Fruit fly (Drosophila melanogaster) whole organism, embryonic: Measurements from ENCODE around the gene Ppox.

Experiments
- CG11093 ChIP-seq: fragments of 200-800 bp; sonication (Bioruptor generic); IDR thresholded peaks from 3 replicates; pipeline ENCODE4 v1.3.6; 2022; ENCODE audit warnings: missing biosample characterization, missing genetic modification characterization
- CG1603 ChIP-seq: fragments of 200-800 bp; sonication (Bioruptor generic); optimal IDR thresholded peaks from 2 replicates; lab custom pipeline; 2019; ENCODE audit warnings: missing biosample characterization, mild to moderate bottlenecking, missing genetic modification characterization, moderate library complexity
- CG17568 ChIP-seq: fragments of 200-800 bp; sonication (Bioruptor generic); optimal IDR thresholded peaks from 2 replicates; lab custom pipeline; 2018; ENCODE audit warnings: missing biosample characterization, mild to moderate bottlenecking, missing genetic modification characterization, moderate library complexity
- CG1832 ChIP-seq: fragments of 200-800 bp; sonication (Bioruptor generic); optimal IDR thresholded peaks from 2 replicates; lab custom pipeline; 2017; ENCODE audit warnings: missing biosample characterization, mild to moderate bottlenecking, missing genetic modification characterization, inconsistent platforms
- CG18476 ChIP-seq: fragments of 200-800 bp; sonication (Bioruptor generic); optimal IDR thresholded peaks from 2 replicates; lab custom pipeline; 2016; ENCODE audit warnings: missing biosample characterization, mild to moderate bottlenecking, missing genetic modification characterization
- CG18764 ChIP-seq: fragments of 200-800 bp; sonication (Bioruptor generic); optimal IDR thresholded peaks from 3 replicates; lab custom pipeline; 2016; ENCODE audit warnings: missing biosample characterization, missing genetic modification characterization
- CG2199 ChIP-seq: fragments of 200-800 bp; sonication (Bioruptor generic); IDR thresholded peaks from 3 replicates; pipeline ENCODE4 v1.3.6; 2022; ENCODE audit warnings: missing biosample characterization, missing genetic modification characterization
- CG31224 ChIP-seq: fragments of 200-800 bp; sonication (Bioruptor generic); IDR thresholded peaks from 2 replicates; pipeline ENCODE4 v1.3.6; 2022; ENCODE audit warnings: missing biosample characterization, missing genetic modification characterization
- CG31388 ChIP-seq: fragments of 200-800 bp; sonication (Bioruptor generic); optimal IDR thresholded peaks from 2 replicates; lab custom pipeline; 2016; ENCODE audit warnings: missing biosample characterization, missing genetic modification characterization
- CG3407 ChIP-seq: fragments of 200-800 bp; sonication (Bioruptor generic); optimal IDR thresholded peaks from 2 replicates; lab custom pipeline; 2018; ENCODE audit warnings: missing biosample characterization, mild to moderate bottlenecking, missing genetic modification characterization
- CG7928 ChIP-seq: fragments of 200-800 bp; sonication (Bioruptor generic); optimal IDR thresholded peaks from 2 replicates; lab custom pipeline; 2017; ENCODE audit warnings: missing biosample characterization, mild to moderate bottlenecking, missing genetic modification characterization
- CG8089 ChIP-seq: fragments of 200-800 bp; sonication (Bioruptor generic); optimal IDR thresholded peaks from 3 replicates; lab custom pipeline; 2016; ENCODE audit warnings: missing biosample characterization, missing genetic modification characterization
- CHES-1-like ChIP-seq: fragments of 200-800 bp; sonication (Bioruptor generic); optimal IDR thresholded peaks from 2 replicates; lab custom pipeline; 2016; ENCODE audit warnings: missing biosample characterization, missing genetic modification characterization
- Chrac-16 ChIP-seq: fragments of 200-800 bp; sonication (Bioruptor generic); optimal IDR thresholded peaks from 3 replicates; lab custom pipeline; 2016; ENCODE audit warnings: missing biosample characterization, missing genetic modification characterization
- Dp ChIP-seq: fragments of 200-800 bp; sonication (Bioruptor generic); optimal IDR thresholded peaks from 2 replicates; lab custom pipeline; 2018; ENCODE audit warnings: missing biosample characterization, mild to moderate bottlenecking, missing genetic modification characterization, moderate library complexity
- Drgx ChIP-seq: fragments of 200-800 bp; sonication (Bioruptor generic); IDR thresholded peaks from 2 replicates; pipeline ENCODE4 v1.3.6; 2022; ENCODE audit warnings: missing biosample characterization, missing genetic modification characterization
- HLH3B ChIP-seq: fragments of 200-800 bp; sonication (Bioruptor generic); IDR thresholded peaks from 2 replicates; pipeline ENCODE4 v1.3.6; 2022; ENCODE audit warnings: missing biosample characterization, missing genetic modification characterization
- Lhr ChIP-seq: fragments of 200-800 bp; sonication (Bioruptor generic); optimal IDR thresholded peaks from 3 replicates; lab custom pipeline; 2017; ENCODE audit warnings: mild to moderate bottlenecking, missing biosample characterization, missing genetic modification reagents, missing genetic modification characterization
- Med ChIP-seq: fragments of 200-800 bp; sonication (Bioruptor generic); peaks from one replicate; lab custom pipeline; 2016; ENCODE audit warnings: missing biosample characterization, missing genetic modification characterization, mild to moderate bottlenecking, inconsistent platforms, moderate library complexity
- Meics ChIP-seq: fragments of 200-800 bp; sonication (Bioruptor generic); optimal IDR thresholded peaks from 2 replicates; lab custom pipeline; 2017; ENCODE audit warnings: missing biosample characterization, mild to moderate bottlenecking, missing genetic modification characterization
- NC2β ChIP-seq: fragments of 200-800 bp; sonication (Bioruptor generic); optimal IDR thresholded peaks from 2 replicates; lab custom pipeline; 2016; ENCODE audit warnings: missing biosample characterization, missing genetic modification characterization
- NfI ChIP-seq: fragments of 200-800 bp; sonication (Bioruptor generic); optimal IDR thresholded peaks from 3 replicates; lab custom pipeline; 2018; ENCODE audit warnings: missing biosample characterization, mild to moderate bottlenecking, missing genetic modification characterization, moderate library complexity
- PHDP ChIP-seq: fragments of 200-800 bp; sonication (Bioruptor generic); optimal IDR thresholded peaks from 3 replicates; lab custom pipeline; 2018; ENCODE audit warnings: missing biosample characterization, mild to moderate bottlenecking, missing genetic modification characterization, moderate library complexity
- Sox102F ChIP-seq: fragments of 200-800 bp; sonication (Bioruptor generic); optimal IDR thresholded peaks from 2 replicates; lab custom pipeline; 2018; ENCODE audit warnings: missing biosample characterization, mild to moderate bottlenecking, missing genetic modification characterization, moderate library complexity
- amos ChIP-seq: fragments of 200-800 bp; sonication (Bioruptor generic); IDR thresholded peaks from 2 replicates; pipeline ENCODE4 v1.3.6; 2022; ENCODE audit warnings: missing biosample characterization, missing genetic modification characterization; ENCODE audit not compliant: partially characterized antibody
- ash1 ChIP-seq: fragments of 200-800 bp; sonication (Bioruptor generic); optimal IDR thresholded peaks from 2 replicates; lab custom pipeline; 2018; ENCODE audit warnings: missing biosample characterization, mild to moderate bottlenecking, missing genetic modification characterization
- bcd ChIP-seq: fragments of 200-800 bp; sonication (Bioruptor generic); optimal IDR thresholded peaks from 2 replicates; lab custom pipeline; 2017; ENCODE audit warnings: missing biosample characterization, mild to moderate bottlenecking, missing genetic modification characterization
- ci ChIP-seq: fragments of 200-800 bp; sonication (Bioruptor generic); IDR thresholded peaks from 3 replicates; pipeline ENCODE4 v1.3.6; 2022; ENCODE audit warnings: missing biosample characterization, missing genetic modification characterization
- croc ChIP-seq: fragments of 200-800 bp; sonication (Bioruptor generic); conservative IDR thresholded peaks from 3 replicates; pipeline ENCODE4 v1.3.6; 2022; ENCODE audit warnings: missing biosample characterization, missing genetic modification characterization
- dati ChIP-seq: fragments of 200-800 bp; sonication (Bioruptor generic); IDR thresholded peaks from 2 replicates; pipeline ENCODE4 v1.3.6; 2022; ENCODE audit warnings: missing biosample characterization, missing genetic modification characterization
- fu2 ChIP-seq: fragments of 200-800 bp; sonication (Bioruptor generic); optimal IDR thresholded peaks from 2 replicates; lab custom pipeline; 2016; ENCODE audit warnings: missing biosample characterization, missing genetic modification characterization
- gcm ChIP-seq: fragments of 200-800 bp; sonication (Bioruptor generic); optimal IDR thresholded peaks from 2 replicates; lab custom pipeline; 2019; ENCODE audit warnings: missing biosample characterization, mild to moderate bottlenecking, missing genetic modification characterization, moderate library complexity
- gfzf ChIP-seq: fragments of 200-800 bp; sonication (Bioruptor generic); optimal IDR thresholded peaks from 2 replicates; lab custom pipeline; 2016; ENCODE audit warnings: missing biosample characterization, mild to moderate bottlenecking, missing genetic modification characterization, moderate library complexity
- inv ChIP-seq: fragments of 200-800 bp; sonication (Bioruptor generic); IDR thresholded peaks from 2 replicates; pipeline ENCODE4 v1.3.6; 2022; ENCODE audit warnings: missing biosample characterization, missing genetic modification characterization; ENCODE audit not compliant: partially characterized antibody
- knrl ChIP-seq: fragments of 200-800 bp; sonication (Bioruptor generic); IDR thresholded peaks from 3 replicates; pipeline ENCODE4 v1.3.6; 2022; ENCODE audit warnings: missing biosample characterization, missing genetic modification characterization; ENCODE audit not compliant: partially characterized antibody
- lab ChIP-seq: fragments of 200-800 bp; sonication (Bioruptor generic); optimal IDR thresholded peaks from 3 replicates; lab custom pipeline; 2017; ENCODE audit warnings: missing biosample characterization, missing genetic modification characterization, mild to moderate bottlenecking, moderate library complexity, missing genetic modification reagents
- mirr ChIP-seq: fragments of 200-800 bp; sonication (Bioruptor generic); optimal IDR thresholded peaks from 3 replicates; lab custom pipeline; 2018; ENCODE audit warnings: missing biosample characterization, mild to moderate bottlenecking, missing genetic modification characterization
- nmo ChIP-seq: fragments of 200-800 bp; sonication (Bioruptor generic); optimal IDR thresholded peaks from 2 replicates; lab custom pipeline; 2018; ENCODE audit warnings: missing biosample characterization, mild to moderate bottlenecking, missing genetic modification characterization, moderate library complexity
- row ChIP-seq: fragments of 200-800 bp; sonication (Bioruptor generic); IDR thresholded peaks from 3 replicates; pipeline ENCODE4 v1.3.6; 2022; ENCODE audit warnings: missing biosample characterization, missing genetic modification characterization
- sens ChIP-seq: fragments of 200-800 bp; sonication (Bioruptor generic); peaks from one replicate; lab custom pipeline; 2016; ENCODE audit warnings: missing biosample characterization, missing genetic modification characterization
- seq ChIP-seq: fragments of 200-800 bp; sonication (Bioruptor generic); IDR thresholded peaks from 2 replicates; pipeline ENCODE4 v1.3.6; 2022; ENCODE audit warnings: missing biosample characterization, missing genetic modification characterization
- sqz ChIP-seq: fragments of 200-800 bp; sonication (Bioruptor generic); optimal IDR thresholded peaks from 3 replicates; lab custom pipeline; 2018; ENCODE audit warnings: missing biosample characterization, mild to moderate bottlenecking, missing genetic modification characterization

Ppox gene

dm6 chr3R:24625517-24625925 lies 36.1 kb downstream of the Ppox start, which contains the start of the genes Syx18 and atl (continued):
- no peak for TF ChIP-seq CG11093 (GFP tag; lab: Robert Waterston, UW)
- peak; percentile 37; the same call in 1 of the 2 replicates for TF ChIP-seq amos
- TF ChIP-seq inv (GFP tag; lab: Robert Waterston, UW) = no peak
- no peak for TF ChIP-seq CG17568 (GFP tag; lab: Kevin White, UChicago)
- 0 out of 3 replicates have a peak, but pooled peaks have one; percentile 9 for TF ChIP-seq row
- peak; percentile 36; the same call in 2 of the 3 replicates for TF ChIP-seq ci (GFP tag; lab: Robert Waterston, UW)
- peak; percentile 51 for TF ChIP-seq nmo (GFP tag; lab: Kevin White, UChicago)
- TF ChIP-seq mirr (GFP tag; lab: Kevin White, UChicago) = peak; percentile 13
- peak; percentile 71 for TF ChIP-seq Dp (GFP tag; lab: Kevin White, UChicago)
- TF ChIP-seq CG1603 (tag; lab: Kevin White, UChicago) = peak; percentile 90
- peak; percentile 8 for TF ChIP-seq CHES-1-like (GFP tag; lab: Kevin White, UChicago)
- TF ChIP-seq ash1 = no peak
- TF ChIP-seq Lhr (GFP tag; lab: Kevin White, UChicago) = peak; percentile 72
- no peak for TF ChIP-seq croc (GFP tag; lab: Robert Waterston, UW)
- no peak for TF ChIP-seq fu2
- no peak for TF ChIP-seq CG18476 (GFP tag; lab: Kevin White, UChicago)
- TF ChIP-seq CG31224 (GFP tag; lab: Robert Waterston, UW) = no peak
- TF ChIP-seq Chrac-16 (GFP tag; lab: Kevin White, UChicago) = no peak
- TF ChIP-seq Sox102F (GFP tag; lab: Kevin White, UChicago) = no peak
- peak; percentile 32 for TF ChIP-seq PHDP (tag; lab: Kevin White, UChicago)
- peak; percentile 31 for TF ChIP-seq lab
- TF ChIP-seq bcd (GFP tag; lab: Kevin White, UChicago) = peak; percentile 15
- TF ChIP-seq gfzf = peak; percentile 99
- TF ChIP-seq CG7928 (GFP tag; lab: Kevin White, UChicago) = peak; percentile 24
- no peak for TF ChIP-seq CG18764 (GFP tag; lab: Kevin White, UChicago)
- no peak for TF ChIP-seq CG3407
- TF ChIP-seq dati (GFP tag; lab: Robert Waterston, UW) = no peak
- peak; percentile 60 for TF ChIP-seq NC2β (GFP tag; lab: Kevin White, UChicago)

- TF ChIP-seq knrl (0 out of 3 replicates have a peak, but pooled peaks have one; percentile 15), sens (GFP tag; lab: Kevin White, UChicago) (peak; percentile 33), Med (peak; percentile 53), NfI (no peak), CG31388 (GFP tag; lab: Kevin White, UChicago) (no peak), CG2199 (GFP tag; lab: Robert Waterston, UW) (peak; percentile 44; the same call in 1 of the 3 replicates), seq (0 out of 2 replicates have a peak, but pooled peaks have one; percentile 10), CG1832 (peak; percentile 4), gcm (GFP tag; lab: Kevin White, UChicago) (peak; percentile 75), CG8089 (no peak), HLH3B (GFP tag; lab: Robert Waterston, UW) (0 out of 2 replicates have a peak, but pooled peaks have one; percentile 4)
- TF ChIP-seq, all 482 proteins: peak for 8
These were observed 41.1 kb downstream of the Ppox start for dm6 chr3R:24620569-24620968.

- TF ChIP-seq Meics (GFP tag; lab: Kevin White, UChicago) (peak; percentile 55), sqz (GFP tag; lab: Kevin White, UChicago) (peak; percentile 70), Drgx (GFP tag; lab: Robert Waterston, UW) (no peak)
- TF ChIP-seq, all 482 proteins: peak for 2
These were observed 47.0 kb downstream of the Ppox start for dm6 chr3R:24614707-24615022.
